Fruit fly (Drosophila melanogaster): Measurements from ENCODE around the gene Nuf2.
A peak's percentile ranks its signal among the peaks of the same experiment; 100 is the strongest.

Nuf2 gene

DNA sequence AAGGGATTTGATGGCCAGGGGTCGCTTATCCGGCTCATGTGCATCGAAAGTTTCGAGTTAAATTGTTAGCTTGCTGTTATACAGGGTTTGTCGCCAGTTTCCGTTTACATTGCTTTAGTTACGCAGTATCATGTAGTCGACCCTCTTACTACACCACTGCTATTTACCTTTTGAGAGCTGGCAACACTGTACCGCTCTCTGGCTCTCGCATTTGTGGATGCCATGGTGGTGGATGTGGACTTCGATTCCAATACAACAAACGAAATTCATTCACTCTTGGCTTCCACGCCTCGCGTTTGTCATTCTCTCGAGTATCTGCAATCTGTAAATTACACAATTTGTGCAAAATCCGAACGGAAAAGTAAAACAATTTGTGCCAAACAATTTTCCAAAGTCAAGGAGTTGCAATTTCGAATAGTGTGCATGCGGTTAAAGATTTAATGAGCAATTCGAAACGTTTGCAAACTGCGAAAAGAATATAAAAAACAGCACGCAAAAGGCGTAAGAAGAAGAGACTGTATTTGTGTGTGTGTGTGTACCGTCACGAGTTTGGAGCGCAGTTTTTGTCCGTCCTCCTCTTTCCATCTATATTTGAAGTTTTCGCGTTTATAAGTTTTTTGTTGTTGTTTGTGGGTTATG, 16.5 kb downstream of the Nuf2 start (continued):
- TF ChIP-seq GATAe (GFP tag; conservative IDR thresholded peaks at IDR 0.05) (no peak), Doc2 (GFP tag; IDR thresholded peaks at IDR 0.05) (no peak), CG13296 (GFP tag; optimal IDR thresholded peaks at IDR 0.05) (peak; percentile 60), kni (GFP tag; optimal IDR thresholded peaks at IDR 0.05) (peak; percentile 11), CG42726 (GFP tag; IDR thresholded peaks at IDR 0.05; ENCODE audit: partially characterized antibody) (peak; percentile 80; the same call in 1 of the 2 replicates), HLH54F (GFP tag; optimal IDR thresholded peaks at IDR 0.05) (no peak), Trl (optimal IDR thresholded peaks at IDR 0.05) (peak; percentile 81 to 84), Trl (GFP tag; optimal IDR thresholded peaks at IDR 0.05) (peak; percentile 60), wek (GFP tag; optimal IDR thresholded peaks at IDR 0.05) (peak; percentile 46), E2f2 (GFP tag; IDR thresholded peaks at IDR 0.05) (0 out of 2 replicates have a peak, but pooled peaks have one; percentile 4), CG7357 (GFP tag; IDR thresholded peaks at IDR 0.05) (no peak), CG5180 (GFP tag; optimal IDR thresholded peaks at IDR 0.05) (no peak), CG13424 (tag; optimal IDR thresholded peaks at IDR 0.05) (no peak), CG32767 (GFP tag; IDR thresholded peaks at IDR 0.05) (0 out of 2 replicates have a peak, but pooled peaks have one; percentile 31), pan (optimal IDR thresholded peaks at IDR 0.05) (peak in 1 of 2 experiments; percentile 71), pan (GFP tag; optimal IDR thresholded peaks at IDR 0.05 in 1 of 2, IDR thresholded peaks at IDR 0.05 in 1 of 2) (peak in 1 of 2 experiments; percentile 17), CG12219 (GFP tag; optimal IDR thresholded peaks at IDR 0.05) (peak; percentile 9), Hmr (GFP tag; optimal IDR thresholded peaks at IDR 0.05) (peak; percentile 39), ftz-f1 (GFP tag; optimal IDR thresholded peaks at IDR 0.05) (no peak), CG10462 (GFP tag; optimal IDR thresholded peaks at IDR 0.05) (no peak), CG17361 (GFP tag; IDR thresholded peaks at IDR 0.05) (0 out of 3 replicates have a peak, but pooled peaks have one; percentile 23), bbx (GFP tag; IDR thresholded peaks at IDR 0.05; ENCODE audit: partially characterized antibody) (peak; percentile 99), Six4 (GFP tag; optimal IDR thresholded peaks at IDR 0.05) (no peak), CoRest (tag; optimal IDR thresholded peaks at IDR 0.05) (no peak), CG6854 (GFP tag; optimal IDR thresholded peaks at IDR 0.05) (peak; percentile 49), ind (GFP tag; optimal IDR thresholded peaks at IDR 0.05) (no peak), ato (GFP tag; IDR thresholded peaks at IDR 0.05; ENCODE audit: partially characterized antibody) (peak; percentile 100), CG8388 (GFP tag; optimal IDR thresholded peaks at IDR 0.05) (no peak), CG12391 (tag; optimal IDR thresholded peaks at IDR 0.05) (no peak), sr (GFP tag; IDR thresholded peaks at IDR 0.05) (peak; percentile 13; the same call in 1 of the 3 replicates), Camta (GFP tag; optimal IDR thresholded peaks at IDR 0.05) (no peak), CG15073 (GFP tag; optimal IDR thresholded peaks at IDR 0.05) (no peak), CG1024 (GFP tag; IDR thresholded peaks at IDR 0.05) (no peak), CG34224 (GFP tag; IDR thresholded peaks at IDR 0.05; ENCODE audit: partially characterized antibody) (peak; percentile 95), chn (GFP tag; optimal IDR thresholded peaks at IDR 0.05) (peak; percentile 33), CG7928 (GFP tag; optimal IDR thresholded peaks at IDR 0.05) (no peak), rib (GFP tag; IDR thresholded peaks at IDR 0.05) (0 out of 2 replicates have a peak, but pooled peaks have one; percentile 18), Deaf1 (tag; optimal IDR thresholded peaks at IDR 0.05) (peak; percentile 40), sug (tag; optimal IDR thresholded peaks at IDR 0.05) (peak; percentile 38), emc (GFP tag; optimal IDR thresholded peaks at IDR 0.05) (no peak), CG7963 (GFP tag; IDR thresholded peaks at IDR 0.05; ENCODE audit: partially characterized antibody) (peak; percentile 100), cas (GFP tag; IDR thresholded peaks at IDR 0.05) (peak; percentile 48; the same call in 1 of the 2 replicates), CG4707 (GFP tag; optimal IDR thresholded peaks at IDR 0.05) (no peak), sisA (GFP tag; IDR thresholded peaks at IDR 0.05) (peak; percentile 32; the same call in 1 of the 2 replicates), abd-A (tag; optimal IDR thresholded peaks at IDR 0.05) (peak; percentile 73), Elba2 (GFP tag; optimal IDR thresholded peaks at IDR 0.05) (peak; percentile 30), Xrp1 (GFP tag; IDR thresholded peaks at IDR 0.05) (peak; percentile 41; the same call in 1 of the 2 replicates), HmgZ (tag; optimal IDR thresholded peaks at IDR 0.05) (peak; percentile 31), grau (tag; optimal IDR thresholded peaks at IDR 0.05) (peak; percentile 8), al (GFP tag; IDR thresholded peaks at IDR 0.05) (no peak)

Data from whole organism, embryonic.